Worm (Caenorhabditis elegans): Measurements from ENCODE around the gene F59B1.8.

DNA sequence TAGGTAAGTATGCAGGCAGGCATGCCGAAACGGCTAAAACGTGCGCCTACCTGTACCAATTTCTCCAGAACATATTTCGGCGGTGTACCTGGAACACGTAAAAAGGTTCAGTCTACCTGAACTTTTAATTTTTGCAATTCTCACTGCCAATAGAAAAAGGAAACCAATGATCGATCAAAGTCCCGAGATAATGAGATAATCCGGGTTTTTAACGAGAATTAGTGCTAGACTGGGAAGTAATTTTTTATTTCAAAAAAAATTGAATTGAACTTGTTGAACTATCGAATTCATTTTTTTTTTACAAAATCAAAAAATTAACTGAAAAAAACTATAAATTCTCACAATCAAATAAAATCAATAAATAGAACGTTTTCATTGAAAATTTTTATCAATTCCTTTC lies 43.5 kb downstream of the F59B1.8 start, which contains the start of gene T22F3.7:
- TF ChIP-seq nhr-237 (tag; optimal IDR thresholded peaks at IDR 0.05): no peak
- no peak for TF ChIP-seq snpc-4 (tag; optimal IDR thresholded peaks at IDR 0.05)
- TF ChIP-seq zip-8 (tag; optimal IDR thresholded peaks at IDR 0.05): no peak
- no peak for TF ChIP-seq sem-2 (GFP tag; optimal IDR thresholded peaks at IDR 0.05)
- no peak for TF ChIP-seq unc-62 (GFP tag; optimal IDR thresholded peaks at IDR 0.05)
- no peak for TF ChIP-seq drap-1 (GFP tag; optimal IDR thresholded peaks at IDR 0.05)
- TF ChIP-seq mep-1 (tag; optimal IDR thresholded peaks at IDR 0.05): no peak
- TF ChIP-seq elt-3 (tag; optimal IDR thresholded peaks at IDR 0.05): no peak
